Worm (Caenorhabditis elegans) whole organism, L1 larva: Measurements from ENCODE around the gene T11F9.21.

Experiments used
- C34B4.2 ChIP-seq: sonication (generic microtip); optimal IDR thresholded peaks from 2 replicates; lab custom pipeline; 2017; ENCODE audit warnings: mild to moderate bottlenecking, missing genetic modification characterization, missing compliant biosample characterization
- F16B12.6 ChIP-seq: fragments of 150-350 bp; optimal IDR thresholded peaks from 2 replicates; lab custom pipeline; 2014; ENCODE audit warnings: missing biosample characterization, missing genetic modification characterization
- Y116A8C.19 ChIP-seq: sonication (generic microtip); optimal IDR thresholded peaks from 2 replicates; lab custom pipeline; 2016; ENCODE audit warnings: missing compliant biosample characterization, missing genetic modification characterization, borderline replicate concordance
- aha-1 ChIP-seq: fragments of 150-350 bp; optimal IDR thresholded peaks from 2 replicates; lab custom pipeline; 2014; ENCODE audit warnings: missing biosample characterization, missing genetic modification characterization
- ceh-8 ChIP-seq: fragments of 200-800 bp; sonication (Bioruptor generic); optimal IDR thresholded peaks from 2 replicates; lab custom pipeline; 2018; ENCODE audit warnings: mild to moderate bottlenecking, missing genetic modification characterization, moderate library complexity, missing compliant biosample characterization
- ceh-82 ChIP-seq, 3 experiments: fragments of 150-350 bp in 1 of 3; sonication (generic microtip) in 2 of 3; optimal IDR thresholded peaks; 2 replicates each; lab custom pipeline; 2014 to 2017; ENCODE audit warnings: missing biosample characterization in 3 of 3, missing genetic modification characterization in 3 of 3
- dpl-1 ChIP-seq, 3 experiments: fragments of 150-350 bp in 2 of 3; sonication (generic microtip) in 1 of 3; optimal IDR thresholded peaks; 2 replicates each; lab custom pipeline; 2014 to 2017; ENCODE audit warnings: missing biosample characterization in 3 of 3, missing genetic modification characterization in 3 of 3, missing genetic modification reagents in 3 of 3
- dsc-1 ChIP-seq: sonication (generic microtip); optimal IDR thresholded peaks from 2 replicates; lab custom pipeline; 2016; ENCODE audit warnings: mild to moderate bottlenecking, missing genetic modification characterization, missing compliant biosample characterization
- efl-1 ChIP-seq, 4 experiments: fragments of 150-350 bp; optimal IDR thresholded peaks in 3 of 4; peaks in 1 of 4; 1 replicate in 1 of 4; 2 replicates in 3 of 4; lab custom pipeline; 2014; ENCODE audit warnings: missing biosample characterization in 2 of 4, missing genetic modification characterization in 2 of 4, missing genetic modification reagents in 2 of 4
- efl-3 ChIP-seq: fragments of 200-800 bp; sonication (Bioruptor generic); optimal IDR thresholded peaks from 2 replicates; lab custom pipeline; 2018; ENCODE audit warnings: mild to moderate bottlenecking, missing genetic modification characterization, missing compliant biosample characterization
- egl-27 ChIP-seq, 2 experiments: fragments of 150-350 bp in 1 of 2; sonication (generic microtip); optimal IDR thresholded peaks; 3 replicates each; lab custom pipeline; 2017 to 2018; ENCODE audit warnings: missing biosample characterization in 2 of 2, missing genetic modification characterization in 2 of 2, missing genetic modification reagents in 2 of 2
- elt-3 ChIP-seq, 6 experiments: fragments of 150-350 bp in 1 of 6; sonication (generic microtip); optimal IDR thresholded peaks; 2 replicates each; lab custom pipeline; 2017 to 2018; ENCODE audit warnings: missing biosample characterization in 6 of 6, missing genetic modification characterization in 6 of 6, inconsistent platforms in 1 of 6
- ets-5 ChIP-seq: fragments of 200-800 bp; sonication (Bioruptor generic); IDR thresholded peaks from 2 replicates; pipeline ENCODE4 v1.3.6; 2022; ENCODE audit warnings: missing genetic modification characterization, missing compliant biosample characterization
- fkh-10 ChIP-seq: sonication (generic microtip); optimal IDR thresholded peaks from 2 replicates; lab custom pipeline; 2017; ENCODE audit warnings: missing biosample characterization, missing genetic modification reagents, missing genetic modification characterization
- hlh-17 ChIP-seq: fragments of 200-800 bp; sonication (Bioruptor generic); optimal IDR thresholded peaks from 2 replicates; lab custom pipeline; 2018; ENCODE audit warnings: missing genetic modification characterization, mild to moderate bottlenecking, missing compliant biosample characterization, moderate library complexity, borderline replicate concordance
- hlh-4 ChIP-seq: sonication (generic microtip); optimal IDR thresholded peaks from 2 replicates; lab custom pipeline; 2016; ENCODE audit warnings: mild to moderate bottlenecking, missing genetic modification characterization, missing compliant biosample characterization
- hpl-2 ChIP-seq: fragments of 150-350 bp; optimal IDR thresholded peaks from 2 replicates; lab custom pipeline; 2014; ENCODE audit warnings: missing biosample characterization, missing genetic modification reagents, missing genetic modification characterization
- irx-1 ChIP-seq: sonication (generic microtip); optimal IDR thresholded peaks from 2 replicates; lab custom pipeline; 2016; ENCODE audit warnings: missing genetic modification characterization, missing compliant biosample characterization
- lin-13 ChIP-seq: fragments of 150-350 bp; optimal IDR thresholded peaks from 2 replicates; lab custom pipeline; 2014; ENCODE audit warnings: missing biosample characterization, missing genetic modification reagents, missing genetic modification characterization
- lin-14 ChIP-seq: fragments of 200-800 bp; sonication (Bioruptor generic); optimal IDR thresholded peaks from 2 replicates; lab custom pipeline; 2018; ENCODE audit warnings: mild to moderate bottlenecking, missing genetic modification characterization, moderate library complexity, missing compliant biosample characterization
- lin-15B ChIP-seq: fragments of 150-350 bp; sonication (generic microtip); optimal IDR thresholded peaks from 3 replicates; lab custom pipeline; 2014; ENCODE audit warnings: missing biosample characterization, missing genetic modification characterization
- lin-35 ChIP-seq, 2 experiments: fragments of 150-350 bp; optimal IDR thresholded peaks; 2 replicates each; lab custom pipeline; 2014; ENCODE audit warnings: missing biosample characterization in 2 of 2, missing genetic modification characterization in 2 of 2, missing genetic modification reagents in 2 of 2
- lin-39 ChIP-seq: fragments of 150-350 bp; optimal IDR thresholded peaks from 2 replicates; lab custom pipeline; 2014; ENCODE audit warnings: missing biosample characterization, missing genetic modification reagents, missing genetic modification characterization
- lir-3 ChIP-seq: sonication (generic microtip); optimal IDR thresholded peaks from 2 replicates; lab custom pipeline; 2016; ENCODE audit warnings: mild to moderate bottlenecking, missing genetic modification characterization, moderate library complexity, missing compliant biosample characterization; ENCODE audit not compliant: poor library complexity
- lsy-2 ChIP-seq, 2 experiments: fragments of 150-350 bp; optimal IDR thresholded peaks; 2 replicates each; lab custom pipeline; 2014; ENCODE audit warnings: missing biosample characterization in 2 of 2, missing genetic modification characterization in 2 of 2
- mdl-1 ChIP-seq, 2 experiments: fragments of 150-350 bp; optimal IDR thresholded peaks; 2 replicates each; lab custom pipeline; 2014 to 2017; ENCODE audit warnings: missing biosample characterization in 2 of 2, missing genetic modification characterization in 2 of 2, inconsistent platforms in 1 of 2
- mef-2 ChIP-seq: fragments of 150-350 bp; optimal IDR thresholded peaks from 2 replicates; lab custom pipeline; 2014; ENCODE audit warnings: missing biosample characterization, missing genetic modification characterization
- mep-1 ChIP-seq: fragments of 150-350 bp; optimal IDR thresholded peaks from 2 replicates; lab custom pipeline; 2014; ENCODE audit warnings: missing biosample characterization, missing genetic modification characterization
- nhr-12 ChIP-seq: sonication (generic microtip); optimal IDR thresholded peaks from 2 replicates; lab custom pipeline; 2017; ENCODE audit warnings: missing biosample characterization, missing genetic modification characterization
- nhr-19 ChIP-seq: fragments of 200-800 bp; sonication (Bioruptor generic); conservative IDR thresholded peaks from 2 replicates; pipeline ENCODE4 v1.3.6; 2022; ENCODE audit warnings: missing genetic modification characterization, missing compliant biosample characterization
- nhr-20 ChIP-seq: sonication (generic microtip); optimal IDR thresholded peaks from 2 replicates; lab custom pipeline; 2016; ENCODE audit warnings: mild to moderate bottlenecking, missing genetic modification characterization, missing compliant biosample characterization
- nhr-237 ChIP-seq: fragments of 150-350 bp; optimal IDR thresholded peaks from 2 replicates; lab custom pipeline; 2014; ENCODE audit warnings: missing biosample characterization, missing genetic modification characterization
- nhr-28 ChIP-seq: fragments of 150-350 bp; optimal IDR thresholded peaks from 2 replicates; lab custom pipeline; 2014; ENCODE audit warnings: missing biosample characterization, missing genetic modification characterization
- nhr-47 ChIP-seq: sonication (generic microtip); optimal IDR thresholded peaks from 2 replicates; lab custom pipeline; 2016; ENCODE audit warnings: mild to moderate bottlenecking, missing genetic modification characterization, moderate library complexity, missing compliant biosample characterization
- nhr-71 ChIP-seq: sonication (generic microtip); optimal IDR thresholded peaks from 2 replicates; lab custom pipeline; 2016; ENCODE audit warnings: mild to moderate bottlenecking, missing genetic modification characterization, moderate library complexity, missing compliant biosample characterization
- nhr-76 ChIP-seq: sonication (generic microtip); optimal IDR thresholded peaks from 2 replicates; lab custom pipeline; 2017; ENCODE audit warnings: missing biosample characterization, missing genetic modification characterization
- nhr-77 ChIP-seq: fragments of 150-350 bp; optimal IDR thresholded peaks from 2 replicates; lab custom pipeline; 2014; ENCODE audit warnings: missing biosample characterization, missing genetic modification characterization
- nhr-85 ChIP-seq: sonication (generic microtip); peaks from one replicate; lab custom pipeline; 2016; ENCODE audit warnings: missing genetic modification characterization, inconsistent platforms, missing compliant biosample characterization
- skn-1 ChIP-seq: fragments of 150-350 bp; optimal IDR thresholded peaks from 2 replicates; lab custom pipeline; 2014; ENCODE audit warnings: missing biosample characterization, missing genetic modification characterization
- snpc-4 ChIP-seq: fragments of 150-350 bp; optimal IDR thresholded peaks from 2 replicates; lab custom pipeline; 2014; ENCODE audit warnings: missing biosample characterization, missing genetic modification characterization
- sptf-1 ChIP-seq: fragments of 150-350 bp; optimal IDR thresholded peaks from 2 replicates; lab custom pipeline; 2014; ENCODE audit warnings: missing biosample characterization, missing genetic modification characterization
- tbx-2 ChIP-seq: sonication (generic microtip); optimal IDR thresholded peaks from 2 replicates; lab custom pipeline; 2016; ENCODE audit warnings: missing genetic modification characterization, missing compliant biosample characterization
- unc-98 ChIP-seq: fragments of 200-800 bp; sonication (Bioruptor generic); IDR thresholded peaks from 2 replicates; pipeline ENCODE4 v1.3.6; 2022; ENCODE audit warnings: missing genetic modification characterization, missing compliant biosample characterization
- vab-15 ChIP-seq: sonication (generic microtip); optimal IDR thresholded peaks from 2 replicates; lab custom pipeline; 2017; ENCODE audit warnings: missing genotype, mild to moderate bottlenecking, missing genetic modification characterization, missing compliant biosample characterization
- zag-1 ChIP-seq: fragments of 150-350 bp; optimal IDR thresholded peaks from 2 replicates; lab custom pipeline; 2014; ENCODE audit warnings: missing biosample characterization, missing genetic modification characterization
- zip-4 ChIP-seq: fragments of 200-800 bp; sonication (Bioruptor generic); optimal IDR thresholded peaks from 2 replicates; lab custom pipeline; 2018; ENCODE audit warnings: mild to moderate bottlenecking, missing genetic modification characterization, moderate library complexity, missing compliant biosample characterization
- ztf-11 ChIP-seq, 2 experiments: sonication (generic microtip); optimal IDR thresholded peaks; 2 replicates each; lab custom pipeline; 2016 to 2017; ENCODE audit warnings: missing genetic modification characterization in 2 of 2, missing biosample characterization in 1 of 2, missing compliant biosample characterization in 1 of 2

Gene T11F9.21

DNA sequence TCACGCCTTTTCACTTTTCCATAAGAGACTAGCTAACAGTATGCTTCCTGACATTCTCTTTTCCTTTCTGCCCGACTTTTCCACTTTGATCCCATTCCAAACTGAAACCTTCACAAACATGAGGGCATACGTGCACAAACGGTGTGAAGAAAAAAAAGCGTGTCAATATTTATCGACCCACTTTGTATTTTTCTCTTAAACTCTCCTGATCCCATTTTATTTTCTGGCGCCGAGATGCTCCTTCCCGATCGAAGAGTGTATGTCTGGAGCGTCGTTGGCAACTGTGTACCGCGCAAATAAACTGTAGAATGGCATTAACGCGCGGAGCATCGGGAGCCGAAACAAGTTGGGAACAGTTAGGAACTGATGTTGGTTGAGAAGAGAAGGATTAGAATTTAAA, 37.0 kb downstream of the T11F9.21 start:
- TF ChIP-seq elt-3 (tag; optimal IDR thresholded peaks at IDR 0.05; lab: Kevin White, UChicago) = no peak
- peak in 1 of 2 experiments; percentile 25 for TF ChIP-seq mdl-1 (tag; optimal IDR thresholded peaks at IDR 0.05; lab: Kevin White, UChicago)
- TF ChIP-seq efl-3 (GFP tag; lab: Kevin White, UChicago) = no peak
- no peak for TF ChIP-seq sptf-1 (tag; lab: Kevin White, UChicago)
- TF ChIP-seq hlh-4 (tag; lab: Kevin White, UChicago) = no peak
- TF ChIP-seq nhr-20 = peak; percentile 36
- no peak for TF ChIP-seq skn-1
- peak; percentile 58 for TF ChIP-seq tbx-2 (tag; lab: Kevin White, UChicago)
- no peak for TF ChIP-seq zag-1 (tag; lab: Kevin White, UChicago)
- no peak for TF ChIP-seq nhr-47 (tag; lab: Kevin White, UChicago)
- no peak for TF ChIP-seq ztf-11 (tag; optimal IDR thresholded peaks at IDR 0.05; lab: Kevin White, UChicago)
- TF ChIP-seq lin-39 (tag; lab: Kevin White, UChicago) = no peak
- TF ChIP-seq Y116A8C.19 (tag; lab: Kevin White, UChicago) = no peak
- TF ChIP-seq irx-1 = no peak
- no peak for TF ChIP-seq nhr-76 (tag; lab: Kevin White, UChicago)
- no peak for TF ChIP-seq nhr-19 (GFP tag; lab: Robert Waterston, UW)
- no peak for TF ChIP-seq mep-1
- no peak for TF ChIP-seq ceh-82 (tag; optimal IDR thresholded peaks at IDR 0.05; lab: Kevin White, UChicago)
- peak; percentile 48 for TF ChIP-seq lin-14
- no peak for TF ChIP-seq hpl-2 (GFP tag; lab: Kevin White, UChicago)
- TF ChIP-seq egl-27 (tag; optimal IDR thresholded peaks at IDR 0.05; lab: Kevin White, UChicago) = peak; percentile 45 to 57
- TF ChIP-seq zip-4 (GFP tag; lab: Kevin White, UChicago) = no peak
- no peak for TF ChIP-seq lin-35 (GFP tag; optimal IDR thresholded peaks at IDR 0.05; lab: Kevin White, UChicago)
- no peak for TF ChIP-seq snpc-4 (tag; lab: Kevin White, UChicago)
- TF ChIP-seq efl-1 (optimal IDR thresholded peaks at IDR 0.05; lab: Kevin White, UChicago) = no peak
- TF ChIP-seq efl-1 (GFP tag; optimal IDR thresholded peaks at IDR 0.05 in 1 of 2; lab: Kevin White, UChicago) = peak in 1 of 2 experiments; percentile 58
- TF ChIP-seq nhr-12 (tag; lab: Kevin White, UChicago) = no peak
- TF ChIP-seq mef-2 (tag; lab: Kevin White, UChicago) = no peak
- no peak for TF ChIP-seq ets-5 (GFP tag; lab: Robert Waterston, UW)
- no peak for TF ChIP-seq ceh-8
- TF ChIP-seq dpl-1 (GFP tag; optimal IDR thresholded peaks at IDR 0.05; lab: Kevin White, UChicago) = no peak
- TF ChIP-seq aha-1 (tag; lab: Kevin White, UChicago) = no peak
- peak in 1 of 2 experiments; percentile 21 for TF ChIP-seq lsy-2 (tag; optimal IDR thresholded peaks at IDR 0.05; lab: Kevin White, UChicago)
- TF ChIP-seq hlh-17 (GFP tag; lab: Kevin White, UChicago) = no peak
- TF ChIP-seq nhr-28 (tag; lab: Kevin White, UChicago) = no peak
- no peak for TF ChIP-seq C34B4.2 (tag; lab: Kevin White, UChicago)
- TF ChIP-seq lir-3 = no peak
- TF ChIP-seq nhr-71 (tag; lab: Kevin White, UChicago) = peak; percentile 36
- TF ChIP-seq dsc-1 = no peak
- TF ChIP-seq lin-15B (tag; lab: Kevin White, UChicago) = no peak
- no peak for TF ChIP-seq fkh-10 (GFP tag; lab: Kevin White, UChicago)
- TF ChIP-seq lin-13 (GFP tag; lab: Kevin White, UChicago) = no peak
- peak; percentile 65 for TF ChIP-seq nhr-77
- TF ChIP-seq unc-98 = no peak
- no peak for TF ChIP-seq F16B12.6 (tag; lab: Kevin White, UChicago)
- no peak for TF ChIP-seq nhr-237 (tag; lab: Kevin White, UChicago)
- TF ChIP-seq nhr-85 (tag; lab: Kevin White, UChicago) = no peak
- TF ChIP-seq vab-15 (tag; lab: Kevin White, UChicago) = no peak
- TF ChIP-seq, all 84 proteins: peak for 9
